Worm (Caenorhabditis elegans) whole organism, midembryonic: ENCODE measurements around the gene F44A6.4.

ENCODE experiments used
- T22C8.4 ChIP-seq: fragments of 200-800 bp; sonication (Bioruptor generic); IDR thresholded peaks from 2 replicates; pipeline ENCODE4 v1.3.6; 2022; ENCODE audit warnings: missing genetic modification characterization, missing compliant biosample characterization
- cog-1 ChIP-seq: sonication (generic microtip); optimal IDR thresholded peaks from 2 replicates; lab custom pipeline; 2016; ENCODE audit warnings: missing genetic modification characterization, missing compliant biosample characterization
- flt-1 ChIP-seq: fragments of 200-800 bp; sonication (Bioruptor generic); IDR thresholded peaks from 2 replicates; pipeline ENCODE4 v1.3.6; 2022; ENCODE audit warnings: missing genetic modification characterization, missing compliant biosample characterization
- klf-2 ChIP-seq: fragments of 200-800 bp; sonication (Bioruptor generic); conservative IDR thresholded peaks from 2 replicates; pipeline ENCODE4 v1.3.6; 2022; ENCODE audit warnings: missing genetic modification reagents, missing genetic modification characterization, missing compliant biosample characterization
- med-1 ChIP-seq: sonication (generic microtip); optimal IDR thresholded peaks from 2 replicates; lab custom pipeline; 2017; ENCODE audit warnings: missing genetic modification characterization, mild to moderate bottlenecking, missing compliant biosample characterization, antibody characterized with exemption, missing genetic modification reagents; ENCODE audit not compliant: insufficient read depth
- ref-1 ChIP-seq: fragments of 200-800 bp; sonication (Bioruptor generic); conservative IDR thresholded peaks from 2 replicates; pipeline ENCODE4 v1.3.6; 2022; ENCODE audit warnings: missing genetic modification reagents, missing genetic modification characterization, missing compliant biosample characterization
- tab-1 ChIP-seq: fragments of 200-800 bp; sonication (Bioruptor generic); IDR thresholded peaks from 2 replicates; pipeline ENCODE4 v1.3.6; 2022; ENCODE audit warnings: missing genetic modification characterization, missing compliant biosample characterization
- ztf-23 ChIP-seq: fragments of 200-800 bp; sonication (Bioruptor generic); IDR thresholded peaks from 2 replicates; pipeline ENCODE4 v1.3.6; 2022; ENCODE audit warnings: missing genetic modification reagents, missing genetic modification characterization, missing compliant biosample characterization
- ztf-29 ChIP-seq: fragments of 200-800 bp; sonication (Bioruptor generic); IDR thresholded peaks from 2 replicates; pipeline ENCODE4 v1.3.6; 2022; ENCODE audit warnings: missing genetic modification reagents, missing genetic modification characterization, missing compliant biosample characterization

Gene F44A6.4

ce11 chrX:10189805-10190204, 25.5 kb downstream of the F44A6.4 start:
- TF ChIP-seq tab-1 (GFP tag; lab: Robert Waterston, UW) = no peak
- 0 out of 2 replicates have a peak, but pooled peaks have one; percentile 12 for TF ChIP-seq klf-2 (GFP tag; lab: Robert Waterston, UW)

DNA sequence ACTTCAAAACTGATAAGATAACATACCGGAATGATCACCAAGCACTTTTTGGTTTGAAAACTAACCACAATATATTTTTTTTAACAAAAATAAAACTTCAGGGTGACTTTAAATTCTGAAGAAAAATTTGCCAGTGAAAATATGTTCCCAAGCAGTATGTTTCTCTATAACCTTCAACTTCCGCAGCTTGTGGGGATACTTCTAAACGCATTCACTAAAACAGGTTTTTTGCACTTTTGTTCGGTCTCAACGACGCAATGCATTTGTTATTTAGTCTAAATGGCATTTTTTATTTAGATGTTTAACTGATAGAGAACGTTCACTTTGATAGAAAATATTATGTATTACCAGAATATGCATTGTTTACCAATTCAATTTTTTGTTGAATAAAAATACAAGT, 26.1 kb downstream of the F44A6.4 start:
- TF ChIP-seq med-1 (GFP tag; lab: Kevin White, UChicago) (no peak), cog-1 (tag; lab: Kevin White, UChicago) (no peak), ztf-29 (GFP tag; lab: Robert Waterston, UW) (no peak), T22C8.4 (GFP tag; lab: Robert Waterston, UW) (no peak), klf-2 (GFP tag; lab: Robert Waterston, UW) (no peak), ref-1 (GFP tag; lab: Robert Waterston, UW) (no peak), flt-1 (GFP tag; lab: Robert Waterston, UW) (no peak), tab-1 (GFP tag; lab: Robert Waterston, UW) (no peak), ztf-23 (GFP tag; lab: Robert Waterston, UW) (no peak)

ce11 chrX:10188493-10188895, 26.8 kb downstream of the F44A6.4 start:
- TF ChIP-seq ztf-29 (GFP tag; lab: Robert Waterston, UW) = no peak
- no peak for TF ChIP-seq tab-1 (GFP tag; lab: Robert Waterston, UW)
- no peak for TF ChIP-seq T22C8.4 (GFP tag; lab: Robert Waterston, UW)
- TF ChIP-seq cog-1 (tag; lab: Kevin White, UChicago) = peak; percentile 79
- no peak for TF ChIP-seq klf-2 (GFP tag; lab: Robert Waterston, UW)
- 0 out of 2 replicates have a peak, but pooled peaks have one; percentile 57 for TF ChIP-seq ztf-23 (GFP tag; lab: Robert Waterston, UW)
- peak; percentile 80 for TF ChIP-seq flt-1 (GFP tag; lab: Robert Waterston, UW)

DNA sequence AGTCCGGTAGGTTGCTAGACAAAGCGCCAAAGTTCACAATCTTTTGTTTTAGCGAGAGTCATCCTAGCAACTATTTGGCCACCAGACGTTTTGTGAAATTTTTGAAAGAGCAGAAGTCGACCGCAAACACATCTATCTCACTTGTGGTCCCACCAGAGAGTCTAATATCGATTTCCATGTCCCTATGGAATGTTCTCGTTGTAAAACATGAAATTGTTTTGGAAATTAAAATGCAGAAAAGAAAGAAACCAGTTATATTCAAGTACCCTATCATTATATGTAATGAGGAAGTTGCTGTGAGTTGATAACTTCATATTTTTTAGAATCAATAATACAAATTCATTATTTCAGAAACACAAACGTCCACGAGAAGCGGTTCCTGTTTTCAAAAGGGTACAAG, 30.6 kb downstream of the F44A6.4 start:
- no peak for TF ChIP-seq T22C8.4 (GFP tag; lab: Robert Waterston, UW)
- no peak for TF ChIP-seq ztf-23 (GFP tag; lab: Robert Waterston, UW)
- no peak for TF ChIP-seq ztf-29 (GFP tag; lab: Robert Waterston, UW)

- TF ChIP-seq tab-1 (GFP tag; lab: Robert Waterston, UW) = no peak
- no peak for TF ChIP-seq cog-1 (tag; lab: Kevin White, UChicago)
- TF ChIP-seq T22C8.4 (GFP tag; lab: Robert Waterston, UW) = no peak
- TF ChIP-seq klf-2 (GFP tag; lab: Robert Waterston, UW) = no peak
- TF ChIP-seq ref-1 (GFP tag; lab: Robert Waterston, UW) = no peak
- no peak for TF ChIP-seq flt-1 (GFP tag; lab: Robert Waterston, UW)
- no peak for TF ChIP-seq med-1 (GFP tag; lab: Kevin White, UChicago)
- TF ChIP-seq ztf-23 (GFP tag; lab: Robert Waterston, UW) = no peak
- no peak for TF ChIP-seq ztf-29 (GFP tag; lab: Robert Waterston, UW)
Observed at ce11 chrX:10183695-10184094, 31.6 kb downstream of the F44A6.4 start, which contains the start of gene arrd-28. arrd-28 (plus strand) TSS chrX:10183995.

DNA sequence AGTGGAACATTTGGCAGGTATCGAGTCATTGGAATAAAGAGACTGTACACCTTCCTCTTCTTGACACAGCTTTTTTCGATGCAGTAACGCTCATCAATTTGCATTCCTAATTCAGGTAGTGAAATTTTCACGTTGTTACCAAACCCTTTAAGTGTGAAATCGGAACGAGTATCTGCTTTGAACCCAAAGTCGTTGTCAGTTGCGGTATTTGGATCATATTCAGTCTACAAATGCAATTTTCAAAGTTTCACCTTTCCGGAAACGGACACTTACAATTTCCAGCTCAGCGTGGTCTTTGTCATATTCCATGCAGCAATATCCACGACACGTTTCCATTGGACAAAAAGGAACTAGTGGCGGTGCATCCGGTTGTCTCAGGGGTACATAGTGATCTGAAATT, 32.7 kb downstream of the F44A6.4 start:
- TF ChIP-seq cog-1 (tag; lab: Kevin White, UChicago) (no peak), med-1 (GFP tag; lab: Kevin White, UChicago) (no peak), tab-1 (GFP tag; lab: Robert Waterston, UW) (no peak), T22C8.4 (GFP tag; lab: Robert Waterston, UW) (no peak), ztf-23 (GFP tag; lab: Robert Waterston, UW) (no peak)

DNA sequence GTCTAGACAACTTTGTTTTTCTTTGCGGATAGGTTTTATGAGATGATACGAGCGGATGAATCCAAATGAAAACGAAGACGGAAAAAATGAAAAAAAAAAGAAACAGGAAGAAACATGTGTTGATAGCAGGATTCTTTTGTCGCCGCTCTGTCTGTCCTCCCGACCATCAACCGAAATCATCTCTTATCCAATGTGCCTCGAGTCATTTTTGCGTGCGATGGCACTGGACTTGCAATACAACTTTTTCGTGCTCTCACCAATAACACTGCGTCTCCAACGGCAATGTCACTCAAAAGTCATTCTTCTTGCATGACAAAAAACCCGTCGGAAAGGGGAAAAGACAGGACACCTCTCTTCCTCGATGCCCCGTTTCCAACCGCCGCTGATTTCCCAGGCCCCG, 39.0 kb downstream of the F44A6.4 start, which contains the start of gene ncs-4:
ncs-4 (plus strand) TSS at position 227 of the 400 bp plus-strand sequence.
- TF ChIP-seq flt-1 (GFP tag; lab: Robert Waterston, UW) (no peak), ref-1 (GFP tag; lab: Robert Waterston, UW) (no peak), ztf-23 (GFP tag; lab: Robert Waterston, UW) (no peak), med-1 (GFP tag; lab: Kevin White, UChicago) (no peak), cog-1 (tag; lab: Kevin White, UChicago) (no peak)

- no peak for TF ChIP-seq T22C8.4 (GFP tag; lab: Robert Waterston, UW)
- no peak for TF ChIP-seq flt-1 (GFP tag; lab: Robert Waterston, UW)
- no peak for TF ChIP-seq ztf-29 (GFP tag; lab: Robert Waterston, UW)
- TF ChIP-seq ref-1 (GFP tag; lab: Robert Waterston, UW) = no peak
- TF ChIP-seq med-1 (GFP tag; lab: Kevin White, UChicago) = no peak
- no peak for TF ChIP-seq tab-1 (GFP tag; lab: Robert Waterston, UW)
- no peak for TF ChIP-seq klf-2 (GFP tag; lab: Robert Waterston, UW)
- no peak for TF ChIP-seq cog-1 (tag; lab: Kevin White, UChicago)
- no peak for TF ChIP-seq ztf-23 (GFP tag; lab: Robert Waterston, UW)
Observed at ce11 chrX:10174683-10175082, 40.6 kb downstream of the F44A6.4 start, which contains the start of gene C07A4.3. C07A4.3 (plus strand) TSS chrX:10174983.

DNA sequence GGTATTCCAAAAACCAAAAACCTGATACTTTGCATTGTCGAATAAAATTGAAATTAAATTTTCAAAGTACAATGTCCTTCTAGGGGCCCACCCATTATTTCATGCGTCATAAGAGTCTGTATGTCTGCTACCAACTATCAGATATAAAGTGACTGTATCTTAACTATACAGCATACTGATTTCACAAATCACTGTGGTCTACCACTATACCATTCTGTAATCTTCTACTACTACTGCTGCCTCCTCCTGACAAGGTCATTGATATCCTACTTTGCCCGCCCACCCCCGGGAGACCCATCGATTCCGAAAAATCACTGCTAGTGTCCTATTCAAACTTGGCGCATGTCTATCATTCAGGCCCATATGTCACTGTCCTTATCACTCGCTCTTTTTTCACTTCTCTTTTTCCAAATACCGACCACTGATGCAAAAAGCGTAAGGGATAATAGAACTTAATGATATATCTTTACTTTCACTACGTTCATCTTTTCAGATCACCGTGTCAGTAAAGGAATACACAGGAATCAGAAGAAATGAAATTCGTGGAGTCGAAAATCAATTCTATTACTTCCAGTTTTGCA, 43.2 kb downstream of the F44A6.4 start, which contains the start of gene C07A4.2:
C07A4.2 (plus strand) TSS at position 195 of the 581 bp plus-strand sequence.
- TF ChIP-seq klf-2 (GFP tag; lab: Robert Waterston, UW) = no peak
- TF ChIP-seq ref-1 (GFP tag; lab: Robert Waterston, UW) = no peak
- no peak for TF ChIP-seq tab-1 (GFP tag; lab: Robert Waterston, UW)
- no peak for TF ChIP-seq med-1 (GFP tag; lab: Kevin White, UChicago)
- TF ChIP-seq ztf-23 (GFP tag; lab: Robert Waterston, UW) = no peak
- TF ChIP-seq ztf-29 (GFP tag; lab: Robert Waterston, UW) = no peak
